Fruit fly (Drosophila melanogaster) whole organism, embryonic: ENCODE results near the gene GNBP1.

Experiments
- ATbp ChIP-seq: fragments of 200-800 bp; sonication (Bioruptor generic); optimal IDR thresholded peaks from 2 replicates; lab custom pipeline; 2017; ENCODE audit warnings: missing biosample characterization, mild to moderate bottlenecking, missing genetic modification characterization, missing genetic modification reagents
- Aef1 ChIP-seq: fragments of 200-800 bp; sonication (Bioruptor generic); IDR thresholded peaks from 3 replicates; pipeline ENCODE4 v1.3.6; 2022; ENCODE audit warnings: missing biosample characterization, missing genetic modification characterization
- Atf6 ChIP-seq: fragments of 200-800 bp; sonication (Bioruptor generic); IDR thresholded peaks from 2 replicates; pipeline ENCODE4 v1.3.6; 2022; ENCODE audit warnings: missing biosample characterization, missing genetic modification characterization
- CG11696 ChIP-seq: fragments of 200-800 bp; sonication (Bioruptor generic); IDR thresholded peaks from 2 replicates; pipeline ENCODE4 v1.3.6; 2022; ENCODE audit warnings: missing biosample characterization, missing genetic modification characterization
- CG14441 ChIP-seq: fragments of 200-800 bp; sonication (Bioruptor generic); IDR thresholded peaks from 2 replicates; pipeline ENCODE4 v1.3.6; 2022; ENCODE audit warnings: missing biosample characterization, missing genetic modification characterization
- CG14860 ChIP-seq: fragments of 200-800 bp; sonication (Bioruptor generic); IDR thresholded peaks from 3 replicates; pipeline ENCODE4 v1.3.6; 2022; ENCODE audit warnings: missing biosample characterization, missing genetic modification characterization; ENCODE audit not compliant: partially characterized antibody
- CG15073 ChIP-seq: fragments of 200-800 bp; sonication (Bioruptor generic); optimal IDR thresholded peaks from 2 replicates; lab custom pipeline; 2016; ENCODE audit warnings: missing biosample characterization, missing genetic modification characterization
- CG18011 ChIP-seq: fragments of 200-800 bp; sonication (Bioruptor generic); optimal IDR thresholded peaks from 2 replicates; lab custom pipeline; 2017; ENCODE audit warnings: missing biosample characterization, missing genetic modification characterization, mild to moderate bottlenecking, moderate library complexity, missing genotype
- CG18262 ChIP-seq: fragments of 200-800 bp; optimal IDR thresholded peaks from 3 replicates; lab custom pipeline; 2019; ENCODE audit warnings: missing biosample characterization, mild to moderate bottlenecking, missing genetic modification characterization, moderate library complexity
- CG18619 ChIP-seq: fragments of 200-800 bp; sonication (Bioruptor generic); optimal IDR thresholded peaks from 3 replicates; lab custom pipeline; 2017; ENCODE audit warnings: missing biosample characterization, mild to moderate bottlenecking, missing genetic modification characterization
- CG30431 ChIP-seq: fragments of 200-800 bp; sonication (Bioruptor generic); optimal IDR thresholded peaks from 2 replicates; lab custom pipeline; 2017; ENCODE audit warnings: missing biosample characterization, missing genetic modification characterization
- CG32772 ChIP-seq: fragments of 200-800 bp; sonication (Bioruptor generic); IDR thresholded peaks from 2 replicates; pipeline ENCODE4 v1.3.6; 2022; ENCODE audit warnings: missing biosample characterization, missing genetic modification characterization
- CG7963 ChIP-seq: fragments of 200-800 bp; sonication (Bioruptor generic); IDR thresholded peaks from 3 replicates; pipeline ENCODE4 v1.3.6; 2022; ENCODE audit warnings: missing biosample characterization, missing genetic modification characterization; ENCODE audit not compliant: partially characterized antibody
- CG8359 ChIP-seq: fragments of 200-800 bp; sonication (Bioruptor generic); optimal IDR thresholded peaks from 2 replicates; lab custom pipeline; 2017; ENCODE audit warnings: missing biosample characterization, mild to moderate bottlenecking, missing genetic modification characterization, borderline replicate concordance
- CG8478 ChIP-seq: fragments of >200 bp; optimal IDR thresholded peaks from 2 replicates; lab custom pipeline; 2018
- CG8924 ChIP-seq: fragments of 200-800 bp; optimal IDR thresholded peaks from 3 replicates; lab custom pipeline; 2019; ENCODE audit warnings: missing biosample characterization, mild to moderate bottlenecking, missing genetic modification characterization, moderate library complexity
- CG9437 ChIP-seq: fragments of 200-800 bp; sonication (Bioruptor generic); optimal IDR thresholded peaks from 2 replicates; lab custom pipeline; 2018; ENCODE audit warnings: missing biosample characterization, mild to moderate bottlenecking, missing genetic modification characterization
- D19A ChIP-seq: fragments of 200-800 bp; optimal IDR thresholded peaks from 3 replicates; lab custom pipeline; 2019; ENCODE audit warnings: missing biosample characterization, mild to moderate bottlenecking, missing genetic modification characterization, moderate library complexity
- Dfd ChIP-seq, 2 experiments: fragments of >200 bp; optimal IDR thresholded peaks; 2 replicates each; lab custom pipeline; 2017; ENCODE audit warnings: missing biosample characterization in 2 of 2, missing genetic modification characterization in 2 of 2
- Dp ChIP-seq: fragments of 200-800 bp; sonication (Bioruptor generic); optimal IDR thresholded peaks from 2 replicates; lab custom pipeline; 2018; ENCODE audit warnings: missing biosample characterization, mild to moderate bottlenecking, missing genetic modification characterization, moderate library complexity
- Fer1 ChIP-seq: fragments of 200-800 bp; sonication (Bioruptor generic); optimal IDR thresholded peaks from 2 replicates; lab custom pipeline; 2017; ENCODE audit warnings: missing biosample characterization, mild to moderate bottlenecking, missing genetic modification characterization
- HmgZ ChIP-seq: fragments of 200-800 bp; sonication (Bioruptor generic); optimal IDR thresholded peaks from 2 replicates; lab custom pipeline; 2018; ENCODE audit warnings: missing biosample characterization, mild to moderate bottlenecking, missing genetic modification characterization
- Hmr ChIP-seq: fragments of 200-800 bp; sonication (Bioruptor generic); optimal IDR thresholded peaks from 3 replicates; lab custom pipeline; 2017; ENCODE audit warnings: mild to moderate bottlenecking, missing biosample characterization, missing genetic modification reagents, missing genetic modification characterization
- Hr78 ChIP-seq, 2 experiments: fragments of 200-800 bp in 1 of 2; fragments of >200 bp in 1 of 2; sonication (Bioruptor generic) in 1 of 2; optimal IDR thresholded peaks; 2 replicates each; lab custom pipeline; 2017 to 2019; ENCODE audit warnings: missing biosample characterization in 2 of 2, missing genetic modification characterization in 2 of 2, mild to moderate bottlenecking in 1 of 2, moderate library complexity in 1 of 2
- Neu2 ChIP-seq: fragments of 200-800 bp; sonication (Bioruptor generic); optimal IDR thresholded peaks from 3 replicates; lab custom pipeline; 2016; ENCODE audit warnings: missing biosample characterization, missing genetic modification characterization, borderline replicate concordance
- PHDP ChIP-seq: fragments of 200-800 bp; sonication (Bioruptor generic); optimal IDR thresholded peaks from 3 replicates; lab custom pipeline; 2018; ENCODE audit warnings: missing biosample characterization, mild to moderate bottlenecking, missing genetic modification characterization, moderate library complexity
- Pdp1 ChIP-seq, 2 experiments: fragments of 200-800 bp; sonication (Bioruptor generic); optimal IDR thresholded peaks; 3 replicates each; lab custom pipeline; 2016; ENCODE audit warnings: missing biosample characterization in 2 of 2, missing genetic modification characterization in 2 of 2, mild to moderate bottlenecking in 1 of 2, moderate library complexity in 1 of 2
- Vsx1 ChIP-seq: fragments of 200-800 bp; sonication (Bioruptor generic); optimal IDR thresholded peaks from 2 replicates; lab custom pipeline; 2017; ENCODE audit warnings: missing biosample characterization, mild to moderate bottlenecking, missing genetic modification characterization, missing genetic modification reagents
- Xrp1 ChIP-seq: fragments of 200-800 bp; sonication (Bioruptor generic); IDR thresholded peaks from 2 replicates; pipeline ENCODE4 v1.3.6; 2022; ENCODE audit warnings: missing biosample characterization, missing genetic modification characterization
- abd-A ChIP-seq: fragments of 200-800 bp; sonication (Bioruptor generic); optimal IDR thresholded peaks from 3 replicates; lab custom pipeline; 2019; ENCODE audit warnings: missing biosample characterization, mild to moderate bottlenecking, missing genetic modification characterization, moderate library complexity
- ase ChIP-seq: fragments of 200-800 bp; sonication (Bioruptor generic); IDR thresholded peaks from 3 replicates; pipeline ENCODE4 v1.3.6; 2022; ENCODE audit warnings: missing biosample characterization, missing genetic modification characterization
- cad ChIP-seq: fragments of >200 bp; optimal IDR thresholded peaks from 2 replicates; lab custom pipeline; 2017; ENCODE audit warnings: missing biosample characterization, missing genetic modification characterization
- chinmo ChIP-seq: fragments of 200-800 bp; sonication (Bioruptor generic); IDR thresholded peaks from 4 replicates; pipeline ENCODE4 v1.3.6; 2022; ENCODE audit warnings: missing biosample characterization, missing genetic modification characterization; ENCODE audit not compliant: partially characterized antibody
- corto ChIP-seq: fragments of 200-800 bp; sonication (Bioruptor generic); optimal IDR thresholded peaks from 2 replicates; lab custom pipeline; 2016; ENCODE audit warnings: missing biosample characterization, mild to moderate bottlenecking, missing genetic modification characterization, moderate library complexity
- crol ChIP-seq: fragments of 200-800 bp; sonication (Bioruptor generic); IDR thresholded peaks from 2 replicates; pipeline ENCODE4 v1.3.6; 2022; ENCODE audit warnings: missing biosample characterization, missing genetic modification characterization
- cwo ChIP-seq: fragments of 200-800 bp; sonication (Bioruptor generic); optimal IDR thresholded peaks from 3 replicates; lab custom pipeline; 2017; ENCODE audit warnings: missing biosample characterization, missing genetic modification characterization, mild to moderate bottlenecking, moderate library complexity, missing genetic modification reagents
- exex ChIP-seq: fragments of 200-800 bp; sonication (Bioruptor generic); optimal IDR thresholded peaks from 4 replicates; lab custom pipeline; 2018; ENCODE audit warnings: missing biosample characterization, mild to moderate bottlenecking, missing genetic modification characterization, moderate library complexity
- grn ChIP-seq: fragments of 200-800 bp; sonication (Bioruptor generic); optimal IDR thresholded peaks from 3 replicates; lab custom pipeline; 2017; ENCODE audit warnings: missing biosample characterization, missing genetic modification characterization
- ken ChIP-seq: fragments of 200-800 bp; sonication (Bioruptor generic); IDR thresholded peaks from 3 replicates; pipeline ENCODE4 v1.3.6; 2022; ENCODE audit warnings: missing biosample characterization, missing genetic modification characterization
- lbe ChIP-seq: fragments of 200-800 bp; sonication (Bioruptor generic); optimal IDR thresholded peaks from 2 replicates; lab custom pipeline; 2016; ENCODE audit warnings: missing biosample characterization, mild to moderate bottlenecking, missing genetic modification characterization
- mirr ChIP-seq: fragments of 200-800 bp; sonication (Bioruptor generic); optimal IDR thresholded peaks from 3 replicates; lab custom pipeline; 2018; ENCODE audit warnings: missing biosample characterization, mild to moderate bottlenecking, missing genetic modification characterization
- ro ChIP-seq: fragments of 200-800 bp; sonication (Bioruptor generic); IDR thresholded peaks from 2 replicates; pipeline ENCODE4 v1.3.6; 2022; ENCODE audit warnings: missing biosample characterization, missing genetic modification characterization
- sd ChIP-seq: fragments of 200-800 bp; sonication (Bioruptor generic); optimal IDR thresholded peaks from 3 replicates; lab custom pipeline; 2018; ENCODE audit warnings: missing biosample characterization, mild to moderate bottlenecking, missing genetic modification characterization, moderate library complexity
- sisA ChIP-seq: fragments of 200-800 bp; sonication (Bioruptor generic); IDR thresholded peaks from 2 replicates; pipeline ENCODE4 v1.3.6; 2022; ENCODE audit warnings: missing biosample characterization, missing genetic modification characterization
- sug ChIP-seq: fragments of 200-800 bp; optimal IDR thresholded peaks from 2 replicates; lab custom pipeline; 2019; ENCODE audit warnings: missing biosample characterization, mild to moderate bottlenecking, missing genetic modification characterization, moderate library complexity
- tna ChIP-seq: fragments of 200-800 bp; sonication (Bioruptor generic); IDR thresholded peaks from 2 replicates; pipeline ENCODE4 v1.3.6; 2022; ENCODE audit warnings: missing biosample characterization, missing genetic modification characterization; ENCODE audit not compliant: partially characterized antibody
- unc-4 ChIP-seq: fragments of 200-800 bp; sonication (Bioruptor generic); IDR thresholded peaks from 2 replicates; pipeline ENCODE4 v1.3.6; 2022; ENCODE audit warnings: missing biosample characterization, missing genetic modification characterization; ENCODE audit not compliant: partially characterized antibody

GNBP1 gene

dm6 chr3L:18632187-18632635 is 43.4 kb upstream of the GNBP1 start (continued):
- TF ChIP-seq Atf6 (GFP tag; lab: Robert Waterston, UW) (no peak), cwo (GFP tag; lab: Kevin White, UChicago) (peak; percentile 67), CG7963 (GFP tag; lab: Robert Waterston, UW) (no peak), corto (GFP tag; lab: Kevin White, UChicago) (peak; percentile 17), CG9437 (GFP tag; lab: Kevin White, UChicago) (no peak), CG32772 (GFP tag; lab: Robert Waterston, UW) (no peak), Fer1 (peak; percentile 11), unc-4 (GFP tag; lab: Robert Waterston, UW) (no peak), Hmr (GFP tag; lab: Kevin White, UChicago) (peak; percentile 3), Dp (GFP tag; lab: Kevin White, UChicago) (no peak)

DNA sequence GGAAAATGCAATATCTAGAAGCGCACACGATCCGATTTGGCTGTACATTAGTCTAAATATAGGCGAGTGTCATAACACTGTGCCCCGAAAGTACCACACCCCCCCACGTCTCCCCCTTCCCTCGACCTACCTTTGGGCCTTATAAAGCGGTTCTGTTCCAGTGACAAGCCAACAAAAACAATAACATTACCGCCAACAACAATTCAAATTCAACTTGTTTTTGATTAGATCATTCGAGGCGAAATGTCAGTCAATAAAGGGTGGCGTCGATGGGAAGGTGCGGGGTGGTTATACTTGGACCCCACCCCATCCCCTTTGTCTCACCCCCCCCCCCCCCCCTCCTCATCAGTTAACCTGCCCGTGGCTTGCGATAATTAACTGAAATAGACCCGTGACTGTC is 42.5 kb upstream of the GNBP1 start:
- TF ChIP-seq sd (tag; lab: Kevin White, UChicago) (peak; percentile 27), CG14441 (peak; percentile 36; the same call in 1 of the 2 replicates), cad (GFP tag; lab: Kevin White, UChicago) (no peak), CG18619 (GFP tag; lab: Kevin White, UChicago) (peak; percentile 3), Hr78 (GFP tag; optimal IDR thresholded peaks at IDR 0.05; lab: Kevin White, UChicago) (peak in 1 of 2 experiments; percentile 33), ATbp (GFP tag; lab: Kevin White, UChicago) (no peak), CG8478 (lab: Kevin White, UChicago) (no peak), CG11696 (no peak), CG18011 (GFP tag; lab: Kevin White, UChicago) (peak; percentile 2), Xrp1 (GFP tag; lab: Robert Waterston, UW) (no peak), ro (GFP tag; lab: Robert Waterston, UW) (no peak), HmgZ (tag; lab: Kevin White, UChicago) (peak; percentile 11), CG30431 (GFP tag; lab: Kevin White, UChicago) (no peak), CG32772 (GFP tag; lab: Robert Waterston, UW) (no peak), sug (tag; lab: Kevin White, UChicago) (peak; percentile 56), mirr (GFP tag; lab: Kevin White, UChicago) (peak; percentile 73), ken (GFP tag; lab: Robert Waterston, UW) (no peak), chinmo (0 out of 4 replicates have a peak, but pooled peaks have one; percentile 28), grn (GFP tag; lab: Kevin White, UChicago) (peak; percentile 72), Aef1 (GFP tag; lab: Robert Waterston, UW) (0 out of 3 replicates have a peak, but pooled peaks have one; percentile 24), CG8924 (tag; lab: Kevin White, UChicago) (no peak), abd-A (no peak), Pdp1 (GFP tag; optimal IDR thresholded peaks at IDR 0.05; lab: Kevin White, UChicago) (peak in 1 of 2 experiments; percentile 38), Neu2 (no peak), CG15073 (no peak), cwo (GFP tag; lab: Kevin White, UChicago) (peak; percentile 81), Hmr (GFP tag; lab: Kevin White, UChicago) (peak; percentile 0), CG18262 (no peak), tna (0 out of 2 replicates have a peak, but pooled peaks have one; percentile 10), crol (GFP tag; lab: Robert Waterston, UW) (peak; percentile 95), ase (no peak), D19A (tag; lab: Kevin White, UChicago) (no peak), Vsx1 (GFP tag; lab: Kevin White, UChicago) (peak; percentile 51), Dfd (GFP tag; optimal IDR thresholded peaks at IDR 0.05; lab: Kevin White, UChicago) (no peak), exex (tag; lab: Kevin White, UChicago) (peak; percentile 62), CG8359 (GFP tag; lab: Kevin White, UChicago) (no peak), sisA (no peak), PHDP (no peak), lbe (GFP tag; lab: Kevin White, UChicago) (no peak), CG14860 (GFP tag; lab: Robert Waterston, UW) (no peak)
